Fruit fly (Drosophila melanogaster): ENCODE results near the gene CG32641.
A peak's percentile ranks its signal among the peaks of the same experiment; 100 is the strongest.

CG32641 gene

DNA sequence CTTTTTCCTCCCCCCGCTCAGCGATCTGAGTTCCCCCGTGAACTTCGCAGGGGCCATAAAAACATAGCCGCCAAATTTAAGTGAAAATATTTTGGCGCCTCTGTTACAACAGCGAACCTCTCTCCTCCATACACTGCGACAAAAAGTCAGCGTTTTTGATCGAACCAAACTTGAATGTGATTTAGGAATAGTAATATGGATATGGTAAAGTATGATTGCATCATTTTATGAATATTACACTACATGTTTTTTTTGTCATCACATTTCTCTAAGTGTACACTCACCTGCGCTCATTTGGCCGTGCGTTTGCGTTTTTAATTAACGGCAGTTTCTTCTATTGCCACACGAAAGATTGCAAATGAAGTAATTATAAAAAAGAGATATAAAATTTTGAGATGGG lies 48.6 kb upstream of the CG32641 start (continued):
- TF ChIP-seq ERR (GFP tag; optimal IDR thresholded peaks at IDR 0.05): no peak
- TF ChIP-seq Scr (GFP tag; IDR thresholded peaks at IDR 0.05; ENCODE audit: partially characterized antibody): no peak
- peak; percentile 23; the same call in 1 of the 2 replicates for TF ChIP-seq ara (GFP tag; IDR thresholded peaks at IDR 0.05)
- TF ChIP-seq danr (GFP tag; IDR thresholded peaks at IDR 0.05): peak; percentile 31; the same call in 1 of the 2 replicates
- peak; percentile 57 for TF ChIP-seq CG8944 (GFP tag; optimal IDR thresholded peaks at IDR 0.05)
- TF ChIP-seq insv (GFP tag; optimal IDR thresholded peaks at IDR 0.05): no peak
- TF ChIP-seq chn (GFP tag; optimal IDR thresholded peaks at IDR 0.05): peak; percentile 25
- no peak for TF ChIP-seq trh (GFP tag; optimal IDR thresholded peaks at IDR 0.05)
- no peak for TF ChIP-seq klu (GFP tag; IDR thresholded peaks at IDR 0.05)
- TF ChIP-seq dan (GFP tag; IDR thresholded peaks at IDR 0.05): 0 out of 2 replicates have a peak, but pooled peaks have one; percentile 16
- peak; percentile 18 for TF ChIP-seq MTF-1 (GFP tag; optimal IDR thresholded peaks at IDR 0.05; ENCODE audit: borderline replicate concordance)
- peak; percentile 60 for TF ChIP-seq az2 (GFP tag; optimal IDR thresholded peaks at IDR 0.05)
- TF ChIP-seq Dek (tag; optimal IDR thresholded peaks at IDR 0.05): peak; percentile 15
- TF ChIP-seq CG31441 (GFP tag; IDR thresholded peaks at IDR 0.05): peak; percentile 62
- TF ChIP-seq zfh2 (GFP tag; optimal IDR thresholded peaks at IDR 0.05): peak; percentile 42
- TF ChIP-seq row (GFP tag; IDR thresholded peaks at IDR 0.05): peak; percentile 60
- no peak for TF ChIP-seq NK7.1 (GFP tag; optimal IDR thresholded peaks at IDR 0.05)
- TF ChIP-seq tin (GFP tag; optimal IDR thresholded peaks at IDR 0.05): peak; percentile 56
- no peak for TF ChIP-seq sug (tag; optimal IDR thresholded peaks at IDR 0.05)
- peak; percentile 37 for TF ChIP-seq CG8359 (GFP tag; optimal IDR thresholded peaks at IDR 0.05; ENCODE audit: borderline replicate concordance)
- peak; percentile 38 for TF ChIP-seq CG7556 (GFP tag; optimal IDR thresholded peaks at IDR 0.05)
- peak; percentile 21 for TF ChIP-seq CG3163 (GFP tag; optimal IDR thresholded peaks at IDR 0.05)
- no peak for TF ChIP-seq CG11085 (GFP tag; IDR thresholded peaks at IDR 0.05)
- no peak for TF ChIP-seq crp (GFP tag; optimal IDR thresholded peaks at IDR 0.05)
- peak in 1 of 2 experiments; percentile 2 for TF ChIP-seq Eip74EF (GFP tag; optimal IDR thresholded peaks at IDR 0.05)
- TF ChIP-seq hth (optimal IDR thresholded peaks at IDR 0.05): no peak
- peak; percentile 69 for TF ChIP-seq ranshi (GFP tag; IDR thresholded peaks at IDR 0.05)
- TF ChIP-seq ATbp (GFP tag; optimal IDR thresholded peaks at IDR 0.05): peak; percentile 59
- TF ChIP-seq Sry-β (GFP tag; optimal IDR thresholded peaks at IDR 0.05): no peak
- TF ChIP-seq CG1603 (tag; optimal IDR thresholded peaks at IDR 0.05): peak; percentile 74
- TF ChIP-seq cas (GFP tag; IDR thresholded peaks at IDR 0.05): no peak
- no peak for TF ChIP-seq CG7987 (GFP tag; optimal IDR thresholded peaks at IDR 0.05)
- peak; percentile 37 for TF ChIP-seq lilli (GFP tag; optimal IDR thresholded peaks at IDR 0.05)
- peak; percentile 16; the same call in 1 of the 3 replicates for TF ChIP-seq B-H1 (GFP tag; IDR thresholded peaks at IDR 0.05)
- peak; percentile 25; the same call in 1 of the 2 replicates for TF ChIP-seq CG14014 (GFP tag; IDR thresholded peaks at IDR 0.05)
- TF ChIP-seq tll (GFP tag; optimal IDR thresholded peaks at IDR 0.05): no peak
- peak; percentile 68 for TF ChIP-seq slbo (GFP tag; IDR thresholded peaks at IDR 0.05)
- TF ChIP-seq hb (GFP tag; IDR thresholded peaks at IDR 0.05; ENCODE audit: partially characterized antibody): no peak
- no peak for TF ChIP-seq GATAe (GFP tag; conservative IDR thresholded peaks at IDR 0.05)
- no peak for TF ChIP-seq lbe (GFP tag; optimal IDR thresholded peaks at IDR 0.05)
- peak; percentile 72 for TF ChIP-seq zfh1 (GFP tag; IDR thresholded peaks at IDR 0.05)
- peak; percentile 61 for TF ChIP-seq CG8388 (GFP tag; optimal IDR thresholded peaks at IDR 0.05)
- TF ChIP-seq CG10979 (tag; optimal IDR thresholded peaks at IDR 0.05): peak; percentile 52
- TF ChIP-seq CG8089 (GFP tag; optimal IDR thresholded peaks at IDR 0.05): peak; percentile 15
- no peak for TF ChIP-seq fd3F (GFP tag; optimal IDR thresholded peaks at IDR 0.05)
- no peak for TF ChIP-seq lov (optimal IDR thresholded peaks at IDR 0.05)
- TF ChIP-seq lov (GFP tag; IDR thresholded peaks at IDR 0.05): no peak
- TF ChIP-seq CG8924 (tag; optimal IDR thresholded peaks at IDR 0.05): peak; percentile 50
- TF ChIP-seq CG13287 (GFP tag; IDR thresholded peaks at IDR 0.05; ENCODE audit: partially characterized antibody): no peak
- no peak for TF ChIP-seq HLH54F (GFP tag; optimal IDR thresholded peaks at IDR 0.05)
- TF ChIP-seq CG10462 (GFP tag; optimal IDR thresholded peaks at IDR 0.05): peak; percentile 17

Measured in whole organism, embryonic.